Worm (Caenorhabditis elegans) whole organism, mixed stage, embryonic: ENCODE results near the gene snap-29.

Experiments used
- M03D4.4 ChIP-seq: sonication (generic microtip); optimal IDR thresholded peaks from 2 replicates; lab custom pipeline; 2017; ENCODE audit warnings: mild to moderate bottlenecking, missing genetic modification characterization, missing compliant biosample characterization
- bed-3 ChIP-seq: fragments of 200-800 bp; sonication (Bioruptor generic); optimal IDR thresholded peaks from 3 replicates; lab custom pipeline; 2018; ENCODE audit warnings: mild to moderate bottlenecking, missing genetic modification characterization, moderate library complexity, missing compliant biosample characterization
- blmp-1 ChIP-seq: fragments of 150-350 bp; optimal IDR thresholded peaks from 2 replicates; lab custom pipeline; 2014; ENCODE audit warnings: missing biosample characterization, missing genetic modification characterization
- ceh-39 ChIP-seq: fragments of 150-350 bp; optimal IDR thresholded peaks from 2 replicates; lab custom pipeline; 2014; ENCODE audit warnings: missing biosample characterization, missing genetic modification characterization
- ceh-43 ChIP-seq: fragments of 200-800 bp; sonication (Bioruptor generic); optimal IDR thresholded peaks from 2 replicates; lab custom pipeline; 2018; ENCODE audit warnings: mild to moderate bottlenecking, missing genetic modification characterization, moderate library complexity, missing compliant biosample characterization
- ceh-83 ChIP-seq: fragments of 200-800 bp; sonication (Bioruptor generic); optimal IDR thresholded peaks from 2 replicates; lab custom pipeline; 2018; ENCODE audit warnings: mild to moderate bottlenecking, missing genetic modification characterization, missing compliant biosample characterization
- ces-1 ChIP-seq: fragments of 150-350 bp; optimal IDR thresholded peaks from 2 replicates; lab custom pipeline; 2014; ENCODE audit warnings: missing biosample characterization, missing genetic modification reagents, missing genetic modification characterization
- cnd-1 ChIP-seq: fragments of 200-800 bp; sonication (Bioruptor generic); optimal IDR thresholded peaks from 2 replicates; lab custom pipeline; 2018; ENCODE audit warnings: mild to moderate bottlenecking, missing genetic modification characterization, missing compliant biosample characterization
- drap-1 ChIP-seq: fragments of 200-800 bp; sonication (Bioruptor generic); optimal IDR thresholded peaks from 3 replicates; lab custom pipeline; 2018; ENCODE audit warnings: mild to moderate bottlenecking, missing genetic modification characterization, missing compliant biosample characterization
- elt-1 ChIP-seq: sonication (generic microtip); optimal IDR thresholded peaks from 2 replicates; lab custom pipeline; 2017; ENCODE audit warnings: missing genetic modification characterization, mild to moderate bottlenecking, missing compliant biosample characterization, antibody characterized with exemption, moderate library complexity, borderline replicate concordance; ENCODE audit not compliant: insufficient read depth
- elt-3 ChIP-seq: fragments of 150-350 bp; optimal IDR thresholded peaks from 2 replicates; lab custom pipeline; 2014; ENCODE audit warnings: missing biosample characterization, missing genetic modification characterization
- flh-1 ChIP-seq: fragments of 200-800 bp; sonication (Bioruptor generic); optimal IDR thresholded peaks from 2 replicates; lab custom pipeline; 2018; ENCODE audit warnings: mild to moderate bottlenecking, missing genetic modification characterization, moderate library complexity, missing compliant biosample characterization
- ham-2 ChIP-seq: fragments of 200-800 bp; sonication (Bioruptor generic); optimal IDR thresholded peaks from 2 replicates; lab custom pipeline; 2018; ENCODE audit warnings: mild to moderate bottlenecking, missing genetic modification characterization, missing compliant biosample characterization
- hlh-1 ChIP-seq: fragments of 150-350 bp; optimal IDR thresholded peaks from 2 replicates; lab custom pipeline; 2014; ENCODE audit warnings: missing biosample characterization, missing genetic modification reagents, missing genetic modification characterization
- lin-13 ChIP-seq: fragments of 150-350 bp; optimal IDR thresholded peaks from 2 replicates; lab custom pipeline; 2014; ENCODE audit warnings: missing biosample characterization, missing genetic modification characterization
- lin-32 ChIP-seq: fragments of 200-800 bp; sonication (Bioruptor generic); optimal IDR thresholded peaks from 2 replicates; lab custom pipeline; 2018; ENCODE audit warnings: mild to moderate bottlenecking, missing genetic modification characterization, missing compliant biosample characterization
- lsy-2 ChIP-seq: fragments of 150-350 bp; optimal IDR thresholded peaks from 2 replicates; lab custom pipeline; 2014; ENCODE audit warnings: missing biosample characterization, missing genetic modification characterization
- mab-5 ChIP-seq: fragments of 150-350 bp; optimal IDR thresholded peaks from 2 replicates; lab custom pipeline; 2014; ENCODE audit warnings: missing biosample characterization, missing genetic modification characterization
- mep-1 ChIP-seq: fragments of 150-350 bp; optimal IDR thresholded peaks from 2 replicates; lab custom pipeline; 2017; ENCODE audit warnings: missing biosample characterization, missing genetic modification reagents, missing genetic modification characterization, inconsistent platforms
- mls-2 ChIP-seq: sonication (generic microtip); optimal IDR thresholded peaks from 2 replicates; lab custom pipeline; 2016; ENCODE audit warnings: mild to moderate bottlenecking, missing genetic modification characterization, moderate library complexity, missing compliant biosample characterization
- nhr-12 ChIP-seq: fragments of 150-350 bp; optimal IDR thresholded peaks from 2 replicates; lab custom pipeline; 2014; ENCODE audit warnings: missing biosample characterization, missing genetic modification characterization
- nhr-2 ChIP-seq: fragments of 150-350 bp; optimal IDR thresholded peaks from 2 replicates; lab custom pipeline; 2014; ENCODE audit warnings: missing biosample characterization, missing genetic modification characterization
- nhr-237 ChIP-seq: fragments of 150-350 bp; optimal IDR thresholded peaks from 2 replicates; lab custom pipeline; 2014; ENCODE audit warnings: missing biosample characterization, missing genetic modification characterization
- nhr-28 ChIP-seq: fragments of 150-350 bp; optimal IDR thresholded peaks from 2 replicates; lab custom pipeline; 2014; ENCODE audit warnings: missing biosample characterization, missing genetic modification characterization
- nhr-76 ChIP-seq: sonication (generic microtip); optimal IDR thresholded peaks from 2 replicates; lab custom pipeline; 2017; ENCODE audit warnings: missing biosample characterization, missing genetic modification characterization
- pha-4 ChIP-seq: fragments of 150-350 bp; optimal IDR thresholded peaks from 2 replicates; lab custom pipeline; 2018; ENCODE audit warnings: missing biosample characterization, missing genetic modification reagents, missing genetic modification characterization
- sem-2 ChIP-seq: fragments of 200-800 bp; sonication (Bioruptor generic); optimal IDR thresholded peaks from 2 replicates; lab custom pipeline; 2018; ENCODE audit warnings: mild to moderate bottlenecking, missing genetic modification characterization, missing compliant biosample characterization
- snpc-4 ChIP-seq: fragments of 150-350 bp; optimal IDR thresholded peaks from 2 replicates; lab custom pipeline; 2014; ENCODE audit warnings: missing biosample characterization, missing genetic modification characterization
- sptf-1 ChIP-seq: sonication (generic microtip); optimal IDR thresholded peaks from 2 replicates; lab custom pipeline; 2017; ENCODE audit warnings: mild to moderate bottlenecking, missing genetic modification characterization, moderate library complexity, missing compliant biosample characterization
- tbx-8 ChIP-seq: fragments of 200-800 bp; sonication (Bioruptor generic); optimal IDR thresholded peaks from 2 replicates; lab custom pipeline; 2018; ENCODE audit warnings: mild to moderate bottlenecking, missing genetic modification characterization, moderate library complexity, missing compliant biosample characterization
- unc-120 ChIP-seq: sonication (generic microtip); optimal IDR thresholded peaks from 2 replicates; lab custom pipeline; 2017; ENCODE audit warnings: missing genetic modification characterization, missing compliant biosample characterization; ENCODE audit not compliant: poor library complexity, severe bottlenecking
- unc-39 ChIP-seq: fragments of 150-350 bp; optimal IDR thresholded peaks from 2 replicates; lab custom pipeline; 2014; ENCODE audit warnings: missing biosample characterization, missing genetic modification characterization
- unc-62 ChIP-seq: fragments of 150-350 bp; optimal IDR thresholded peaks from 2 replicates; lab custom pipeline; 2014; ENCODE audit warnings: missing biosample characterization, missing genetic modification reagents, missing genetic modification characterization
- zip-8 ChIP-seq: fragments of 150-350 bp; optimal IDR thresholded peaks from 2 replicates; lab custom pipeline; 2014; ENCODE audit warnings: missing biosample characterization, missing genetic modification characterization
- ztf-11 ChIP-seq: fragments of 150-350 bp; optimal IDR thresholded peaks from 2 replicates; lab custom pipeline; 2014; ENCODE audit warnings: missing biosample characterization, missing genetic modification characterization

The snap-29 gene

DNA sequence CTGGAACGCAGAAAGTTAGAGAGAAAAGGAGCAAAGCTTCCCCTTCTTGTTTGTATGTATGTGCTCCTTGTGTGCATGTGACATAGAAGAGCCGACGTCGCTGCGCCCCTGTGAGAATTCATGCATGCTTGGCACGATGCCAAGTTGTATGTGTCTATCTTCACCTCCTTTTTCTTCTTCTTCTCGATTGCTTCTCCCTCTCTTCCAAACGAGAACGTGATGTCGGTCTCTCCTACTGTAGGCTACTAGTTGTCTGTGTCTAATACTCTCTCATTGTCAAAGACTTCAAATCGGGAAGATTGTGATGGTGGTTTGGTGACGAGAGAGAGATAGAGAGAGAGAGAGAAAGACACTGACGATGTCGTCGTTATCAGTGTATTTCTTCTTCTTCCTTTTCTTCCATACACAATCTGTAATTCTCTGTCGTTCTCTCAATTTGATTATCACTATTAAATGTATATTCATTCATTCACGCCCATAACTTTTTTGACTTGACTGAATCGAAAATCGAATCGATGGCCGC, 21.2 kb downstream of the snap-29 start:
- no peak for TF ChIP-seq nhr-28 (tag; lab: Kevin White, UChicago)
- TF ChIP-seq nhr-12 (tag; lab: Kevin White, UChicago) = no peak
- TF ChIP-seq lin-13 (tag; lab: Kevin White, UChicago) = no peak
- peak; percentile 48 for TF ChIP-seq ces-1
- TF ChIP-seq nhr-2 (tag; lab: Kevin White, UChicago) = no peak
- no peak for TF ChIP-seq hlh-1 (tag; lab: Kevin White, UChicago)
- TF ChIP-seq elt-1 (tag; lab: Kevin White, UChicago) = peak; percentile 1
- no peak for TF ChIP-seq mab-5
- peak; percentile 63 for TF ChIP-seq elt-3 (tag; lab: Kevin White, UChicago)
- no peak for TF ChIP-seq pha-4 (tag; lab: Kevin White, UChicago)
- TF ChIP-seq ham-2 (GFP tag; lab: Kevin White, UChicago) = no peak
- TF ChIP-seq mls-2 (tag; lab: Kevin White, UChicago) = no peak
- no peak for TF ChIP-seq ceh-83
- TF ChIP-seq drap-1 (GFP tag; lab: Kevin White, UChicago) = peak; percentile 6
- TF ChIP-seq flh-1 (GFP tag; lab: Kevin White, UChicago) = no peak
- no peak for TF ChIP-seq cnd-1
- no peak for TF ChIP-seq ztf-11
- peak; percentile 62 for TF ChIP-seq lsy-2
- peak; percentile 25 for TF ChIP-seq M03D4.4 (tag; lab: Kevin White, UChicago)
- no peak for TF ChIP-seq snpc-4 (tag; lab: Kevin White, UChicago)
- no peak for TF ChIP-seq zip-8
- TF ChIP-seq, all 35 proteins: peak for 6

DNA sequence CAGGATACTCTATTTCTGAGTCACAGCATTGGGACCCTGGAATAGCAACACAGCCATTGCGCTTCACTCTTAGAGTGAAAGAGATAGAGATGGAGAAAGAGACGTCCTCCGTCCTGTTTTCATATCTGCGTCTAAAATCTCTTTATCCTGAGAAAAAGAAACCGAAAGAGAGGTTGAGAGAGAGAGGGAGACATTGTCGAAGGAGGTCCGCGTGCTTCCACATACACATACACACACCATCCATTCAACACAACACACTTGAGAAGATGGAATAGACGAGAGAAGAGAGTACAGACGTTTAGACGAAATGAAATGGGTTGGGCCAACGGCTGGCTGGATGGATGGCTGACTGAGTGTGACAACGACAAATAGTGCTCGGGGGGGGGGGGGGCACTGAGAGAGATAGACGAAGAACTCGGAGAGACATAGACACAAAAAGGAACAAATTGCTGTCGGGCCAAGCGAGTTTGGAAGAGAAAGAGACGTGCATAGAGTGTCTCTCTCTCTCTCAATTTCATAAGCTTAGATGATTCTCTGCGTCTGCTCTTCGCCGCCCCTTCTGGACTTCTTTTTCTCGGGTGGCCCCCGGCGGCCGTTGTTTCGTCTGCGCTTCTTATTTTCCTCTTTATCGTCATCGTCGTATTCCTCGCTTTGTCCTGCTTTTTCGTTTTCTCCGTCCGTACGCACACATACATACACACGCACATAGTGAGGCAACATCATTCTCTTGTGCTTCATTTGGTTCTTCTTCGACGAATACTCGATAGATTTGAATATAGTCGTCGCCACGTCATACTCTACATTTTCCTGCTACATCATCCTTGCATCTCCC, 24.1 kb downstream of the snap-29 start, which contains the start of gene F54F2.6:
Gene F54F2.6 (minus strand): TSS at position 738 of the 832 bp plus-strand sequence.
- TF ChIP-seq ceh-83 (no peak), nhr-2 (tag; lab: Kevin White, UChicago) (peak; percentile 63), unc-39 (no peak), snpc-4 (tag; lab: Kevin White, UChicago) (no peak), nhr-12 (tag; lab: Kevin White, UChicago) (peak; percentile 33), mab-5 (no peak), sem-2 (GFP tag; lab: Kevin White, UChicago) (no peak), ham-2 (GFP tag; lab: Kevin White, UChicago) (peak; percentile 65), lsy-2 (peak; percentile 58), M03D4.4 (tag; lab: Kevin White, UChicago) (peak; percentile 80), tbx-8 (GFP tag; lab: Kevin White, UChicago) (peak; percentile 14), elt-1 (tag; lab: Kevin White, UChicago) (no peak), drap-1 (GFP tag; lab: Kevin White, UChicago) (peak; percentile 56), pha-4 (tag; lab: Kevin White, UChicago) (peak; percentile 78), blmp-1 (tag; lab: Kevin White, UChicago) (no peak), flh-1 (GFP tag; lab: Kevin White, UChicago) (no peak), mls-2 (tag; lab: Kevin White, UChicago) (peak; percentile 92), cnd-1 (peak; percentile 60), elt-3 (tag; lab: Kevin White, UChicago) (peak; percentile 39), ztf-11 (peak; percentile 66), unc-120 (tag; lab: Kevin White, UChicago) (peak; percentile 93), ces-1 (peak; percentile 87), nhr-28 (tag; lab: Kevin White, UChicago) (no peak), mep-1 (tag; lab: Kevin White, UChicago) (no peak), ceh-39 (tag; lab: Kevin White, UChicago) (no peak), hlh-1 (tag; lab: Kevin White, UChicago) (peak; percentile 83), sptf-1 (peak; percentile 78), bed-3 (GFP tag; lab: Kevin White, UChicago) (no peak), zip-8 (peak; percentile 11), ceh-43 (no peak), unc-62 (peak; percentile 96), lin-13 (tag; lab: Kevin White, UChicago) (peak; percentile 53), nhr-237 (peak; percentile 72), nhr-76 (tag; lab: Kevin White, UChicago) (no peak), lin-32 (GFP tag; lab: Kevin White, UChicago) (no peak)
